Worm (Caenorhabditis elegans) whole organism, late embryonic: ENCODE data around the gene F49E8.6.
"Not testable (repeated sequence)": the region's sequence is repeated elsewhere in the genome, so short reads cannot be mapped to it uniquely, and the experiment has no call there.

Experiments
- T23F11.4 ChIP-seq: fragments of 200-800 bp; sonication (Bioruptor generic); optimal IDR thresholded peaks from 2 replicates; lab custom pipeline; 2018; ENCODE audit warnings: mild to moderate bottlenecking, missing genetic modification characterization, missing compliant biosample characterization
- Y22D7AL.16 ChIP-seq: sonication (generic microtip); optimal IDR thresholded peaks from 2 replicates; lab custom pipeline; 2016; ENCODE audit warnings: missing genetic modification characterization, missing compliant biosample characterization
- ahr-1 ChIP-seq: sonication (generic microtip); optimal IDR thresholded peaks from 2 replicates; lab custom pipeline; 2016; ENCODE audit warnings: missing genetic modification characterization, missing compliant biosample characterization
- ama-1 ChIP-seq: fragments of 150-350 bp; optimal IDR thresholded peaks from 2 replicates; lab custom pipeline; 2014
- ceh-14 ChIP-seq: sonication (generic microtip); optimal IDR thresholded peaks from 2 replicates; lab custom pipeline; 2016; ENCODE audit warnings: missing genotype, missing genetic modification characterization, missing compliant biosample characterization
- ceh-18 ChIP-seq: sonication (generic microtip); optimal IDR thresholded peaks from 2 replicates; lab custom pipeline; 2016; ENCODE audit warnings: missing genetic modification characterization, missing compliant biosample characterization
- ceh-2 ChIP-seq: sonication (generic microtip); optimal IDR thresholded peaks from 2 replicates; lab custom pipeline; 2016; ENCODE audit warnings: missing genotype, missing genetic modification characterization, missing compliant biosample characterization
- ceh-22 ChIP-seq: sonication (generic microtip); optimal IDR thresholded peaks from 2 replicates; lab custom pipeline; 2017; ENCODE audit warnings: missing biosample characterization, missing genetic modification characterization
- ceh-24 ChIP-seq: sonication (generic microtip); optimal IDR thresholded peaks from 2 replicates; lab custom pipeline; 2016; ENCODE audit warnings: mild to moderate bottlenecking, missing genetic modification characterization, missing compliant biosample characterization
- ceh-31 ChIP-seq: sonication (generic microtip); optimal IDR thresholded peaks from 2 replicates; lab custom pipeline; 2016; ENCODE audit warnings: missing genetic modification characterization, missing compliant biosample characterization
- ceh-34 ChIP-seq: sonication (generic microtip); optimal IDR thresholded peaks from 2 replicates; lab custom pipeline; 2016; ENCODE audit warnings: mild to moderate bottlenecking, missing genetic modification characterization, missing compliant biosample characterization
- ceh-45 ChIP-seq: fragments of 200-800 bp; sonication (Bioruptor generic); IDR thresholded peaks from 2 replicates; pipeline ENCODE4 v1.3.6; 2022; ENCODE audit warnings: missing genetic modification reagents, missing genetic modification characterization, missing compliant biosample characterization
- ceh-48 ChIP-seq: sonication (generic microtip); optimal IDR thresholded peaks from 2 replicates; lab custom pipeline; 2016; ENCODE audit warnings: missing genetic modification characterization, inconsistent platforms, missing compliant biosample characterization
- ceh-6 ChIP-seq: fragments of 200-800 bp; sonication (Bioruptor generic); optimal IDR thresholded peaks from 2 replicates; lab custom pipeline; 2018; ENCODE audit warnings: mild to moderate bottlenecking, missing genetic modification characterization, missing compliant biosample characterization
- ceh-9 ChIP-seq: sonication (generic microtip); optimal IDR thresholded peaks from 2 replicates; lab custom pipeline; 2016; ENCODE audit warnings: mild to moderate bottlenecking, missing genetic modification characterization, inconsistent platforms, missing compliant biosample characterization
- che-1 ChIP-seq: sonication (generic microtip); optimal IDR thresholded peaks from 2 replicates; lab custom pipeline; 2016; ENCODE audit warnings: mild to moderate bottlenecking, missing genetic modification characterization, missing compliant biosample characterization
- dmd-4 ChIP-seq: sonication (generic microtip); optimal IDR thresholded peaks from 2 replicates; lab custom pipeline; 2016; ENCODE audit warnings: borderline replicate concordance, missing genetic modification characterization, missing compliant biosample characterization
- dve-1 ChIP-seq: sonication (generic microtip); optimal IDR thresholded peaks from 2 replicates; lab custom pipeline; 2017; ENCODE audit warnings: antibody characterized with exemption, mild to moderate bottlenecking, missing genetic modification characterization, missing compliant biosample characterization
- elt-2 ChIP-seq: sonication (generic microtip); optimal IDR thresholded peaks from 2 replicates; lab custom pipeline; 2016; ENCODE audit warnings: missing genetic modification reagents, missing genetic modification characterization, missing compliant biosample characterization
- elt-4 ChIP-seq: sonication (generic microtip); optimal IDR thresholded peaks from 2 replicates; lab custom pipeline; 2016; ENCODE audit warnings: missing genetic modification characterization, missing compliant biosample characterization
- ets-4 ChIP-seq: sonication (generic microtip); optimal IDR thresholded peaks from 2 replicates; lab custom pipeline; 2016; ENCODE audit warnings: missing genetic modification characterization, missing compliant biosample characterization
- eyg-1 ChIP-seq: sonication (generic microtip); optimal IDR thresholded peaks from 2 replicates; lab custom pipeline; 2016; ENCODE audit warnings: missing genotype, missing genetic modification characterization, missing compliant biosample characterization
- fkh-10 ChIP-seq: fragments of 150-350 bp; optimal IDR thresholded peaks from 2 replicates; lab custom pipeline; 2014; ENCODE audit warnings: missing biosample characterization, missing genetic modification reagents, missing genetic modification characterization
- hlh-13 ChIP-seq: fragments of 200-800 bp; sonication (Bioruptor generic); optimal IDR thresholded peaks from 2 replicates; lab custom pipeline; 2018; ENCODE audit warnings: mild to moderate bottlenecking, missing genetic modification characterization, missing compliant biosample characterization
- hlh-15 ChIP-seq: sonication (generic microtip); optimal IDR thresholded peaks from 2 replicates; lab custom pipeline; 2016; ENCODE audit warnings: missing genetic modification characterization, missing compliant biosample characterization
- hlh-30 ChIP-seq: sonication (generic microtip); optimal IDR thresholded peaks from 2 replicates; lab custom pipeline; 2017; ENCODE audit warnings: antibody characterized with exemption, missing genetic modification characterization, missing compliant biosample characterization; ENCODE audit not compliant: insufficient read depth
- hlh-6 ChIP-seq: sonication (generic microtip); optimal IDR thresholded peaks from 2 replicates; lab custom pipeline; 2016; ENCODE audit warnings: missing genotype, missing genetic modification characterization, missing compliant biosample characterization
- madf-2 ChIP-seq: sonication (generic microtip); optimal IDR thresholded peaks from 2 replicates; lab custom pipeline; 2017; ENCODE audit warnings: missing genetic modification characterization, missing compliant biosample characterization
- mec-3 ChIP-seq: sonication (generic microtip); optimal IDR thresholded peaks from 2 replicates; lab custom pipeline; 2016; ENCODE audit warnings: borderline replicate concordance, missing genetic modification characterization, missing compliant biosample characterization
- odd-2 ChIP-seq: sonication (generic microtip); optimal IDR thresholded peaks from 2 replicates; lab custom pipeline; 2017; ENCODE audit warnings: antibody characterized with exemption, mild to moderate bottlenecking, missing genetic modification characterization, missing compliant biosample characterization
- pag-3 ChIP-seq: sonication (generic microtip); optimal IDR thresholded peaks from 2 replicates; lab custom pipeline; 2016; ENCODE audit warnings: missing compliant biosample characterization, missing genetic modification characterization, borderline replicate concordance
- pat-9 ChIP-seq: fragments of 200-800 bp; sonication (Bioruptor generic); optimal IDR thresholded peaks from 2 replicates; lab custom pipeline; 2018; ENCODE audit warnings: mild to moderate bottlenecking, missing genetic modification characterization, moderate library complexity, missing compliant biosample characterization
- pha-2 ChIP-seq: sonication (generic microtip); optimal IDR thresholded peaks from 2 replicates; lab custom pipeline; 2017; ENCODE audit warnings: mild to moderate bottlenecking, missing genetic modification characterization, missing compliant biosample characterization
- ref-2 ChIP-seq: sonication (generic microtip); optimal IDR thresholded peaks from 2 replicates; lab custom pipeline; 2016; ENCODE audit warnings: missing genetic modification characterization, missing compliant biosample characterization
- rnt-1 ChIP-seq: sonication (generic microtip); optimal IDR thresholded peaks from 2 replicates; lab custom pipeline; 2016; ENCODE audit warnings: missing genetic modification characterization, missing compliant biosample characterization
- sox-2 ChIP-seq: fragments of 200-800 bp; sonication (Bioruptor generic); IDR thresholded peaks from 2 replicates; pipeline ENCODE4 v1.3.6; 2022; ENCODE audit warnings: missing genetic modification reagents, missing genetic modification characterization, missing compliant biosample characterization
- syd-9 ChIP-seq: sonication (generic microtip); optimal IDR thresholded peaks from 2 replicates; lab custom pipeline; 2016; ENCODE audit warnings: mild to moderate bottlenecking, missing genetic modification characterization, moderate library complexity, missing compliant biosample characterization
- tbx-7 ChIP-seq: sonication (generic microtip); optimal IDR thresholded peaks from 2 replicates; lab custom pipeline; 2016; ENCODE audit warnings: missing genotype, missing genetic modification characterization, missing compliant biosample characterization
- ttx-3 ChIP-seq: sonication (generic microtip); optimal IDR thresholded peaks from 2 replicates; lab custom pipeline; 2016; ENCODE audit warnings: missing genetic modification reagents, missing genetic modification characterization, missing compliant biosample characterization
- unc-3 ChIP-seq, 2 experiments: fragments of 200-800 bp in 1 of 2; sonication (Bioruptor generic) in 1 of 2; sonication (generic microtip) in 1 of 2; conservative IDR thresholded peaks in 1 of 2; optimal IDR thresholded peaks in 1 of 2; 2 replicates each; pipeline versions ENCODE4 v1.3.6 to Lab custom; 2016 to 2022; ENCODE audit warnings: missing compliant biosample characterization in 2 of 2, missing genetic modification characterization in 2 of 2, missing genetic modification reagents in 1 of 2
- unc-42 ChIP-seq: sonication (generic microtip); optimal IDR thresholded peaks from 2 replicates; lab custom pipeline; 2016; ENCODE audit warnings: missing genotype, missing genetic modification characterization, missing compliant biosample characterization
- unc-86 ChIP-seq: sonication (generic microtip); optimal IDR thresholded peaks from 2 replicates; lab custom pipeline; 2016; ENCODE audit warnings: missing genetic modification characterization, missing compliant biosample characterization
- zip-5 ChIP-seq: sonication (generic microtip); optimal IDR thresholded peaks from 2 replicates; lab custom pipeline; 2016; ENCODE audit warnings: missing genetic modification characterization, missing compliant biosample characterization
- ztf-16 ChIP-seq: sonication (generic microtip); optimal IDR thresholded peaks from 2 replicates; lab custom pipeline; 2017; ENCODE audit warnings: missing genetic modification characterization, missing compliant biosample characterization

F49E8.6 gene

ce11 chrIV:7573944-7574343 is 19.5 kb upstream of the F49E8.6 start (continued):
- peak; percentile 97 for TF ChIP-seq ztf-16
- peak; percentile 97 for TF ChIP-seq ceh-6
- peak; percentile 69 for TF ChIP-seq hlh-30 (tag; lab: Kevin White, UChicago)
- TF ChIP-seq ceh-14 (tag; lab: Kevin White, UChicago): peak; percentile 95
- TF ChIP-seq pat-9 (tag; lab: Kevin White, UChicago): peak; percentile 97
- peak; percentile 95 for TF ChIP-seq che-1 (tag; lab: Kevin White, UChicago)
- peak; percentile 96 for TF ChIP-seq madf-2
- TF ChIP-seq Y22D7AL.16: peak; percentile 93
- peak; percentile 88 for TF ChIP-seq eyg-1
- peak; percentile 92 for TF ChIP-seq dmd-4
- TF ChIP-seq syd-9 (tag; lab: Kevin White, UChicago): peak; percentile 96
- peak; percentile 94 for TF ChIP-seq rnt-1
- TF ChIP-seq ceh-34 (tag; lab: Kevin White, UChicago): peak; percentile 93
- peak; percentile 94 for TF ChIP-seq ceh-24 (tag; lab: Kevin White, UChicago)
- peak; percentile 84 for TF ChIP-seq sox-2
- TF ChIP-seq hlh-13 (GFP tag; lab: Kevin White, UChicago): peak; percentile 96
- TF ChIP-seq T23F11.4 (GFP tag; lab: Kevin White, UChicago): peak; percentile 94
- peak; percentile 64 for TF ChIP-seq odd-2 (tag; lab: Kevin White, UChicago)
- no peak for TF ChIP-seq ama-1 (lab: Kevin White, UChicago)
- peak; percentile 96 for TF ChIP-seq ceh-45 (GFP tag; lab: Robert Waterston, UW)
- TF ChIP-seq, all 69 proteins: peak for 63

- TF ChIP-seq ceh-48 (tag; lab: Kevin White, UChicago) (no peak), ceh-22 (tag; lab: Kevin White, UChicago) (no peak), zip-5 (no peak), rnt-1 (no peak), ceh-2 (tag; lab: Kevin White, UChicago) (no peak), ceh-9 (tag; lab: Kevin White, UChicago) (no peak), dve-1 (tag; lab: Kevin White, UChicago) (no peak), ets-4 (tag; lab: Kevin White, UChicago) (no peak), sox-2 (no peak), hlh-15 (tag; lab: Kevin White, UChicago) (no peak)
Observed at ce11 chrIV:7568593-7568992, 14.1 kb upstream of the F49E8.6 start, which contains the start of gene clec-180. Gene clec-180 (plus strand): TSS chrIV:7568893.

- TF ChIP-seq ceh-2 (tag; lab: Kevin White, UChicago): no peak
- no peak for TF ChIP-seq odd-2 (tag; lab: Kevin White, UChicago)
- TF ChIP-seq pha-2 (tag; lab: Kevin White, UChicago): no peak
- TF ChIP-seq unc-3 (GFP tag; conservative IDR thresholded peaks at IDR 0.05; lab: Robert Waterston, UW): no peak
- no peak for TF ChIP-seq unc-3 (tag; optimal IDR thresholded peaks at IDR 0.05; lab: Kevin White, UChicago)
Observed at ce11 chrIV:7567557-7568010, 13.1 kb upstream of the F49E8.6 start, which contains the start of gene F32E10.8. Gene F32E10.8 (plus strand): TSS chrIV:7567607.

ce11 chrIV:7563850-7564249 is 9.4 kb upstream of the F49E8.6 start, which contains the start of gene F32E10.9:
Gene F32E10.9 (minus strand): TSS chrIV:7563950.
- not testable (repeated sequence) for TF ChIP-seq T23F11.4 (GFP tag; lab: Kevin White, UChicago); ref-2; ceh-22 (tag; lab: Kevin White, UChicago)

ce11 chrIV:7561614-7562142 is 7.2 kb upstream of the F49E8.6 start, which contains the start of gene ima-3:
Gene ima-3 (minus strand): TSS chrIV:7561664.
- TF ChIP-seq ceh-18: no peak
- TF ChIP-seq unc-42 (tag; lab: Kevin White, UChicago): peak; percentile 20
- TF ChIP-seq zip-5: peak; percentile 7
- TF ChIP-seq tbx-7 (tag; lab: Kevin White, UChicago): no peak
- TF ChIP-seq pag-3 (tag; lab: Kevin White, UChicago): no peak
- no peak for TF ChIP-seq unc-86
- TF ChIP-seq rnt-1: no peak
- no peak for TF ChIP-seq ahr-1 (tag; lab: Kevin White, UChicago)
- peak; percentile 45 for TF ChIP-seq elt-2 (tag; lab: Kevin White, UChicago)
- TF ChIP-seq hlh-6 (tag; lab: Kevin White, UChicago): no peak
- TF ChIP-seq mec-3: no peak
- TF ChIP-seq ceh-31 (tag; lab: Kevin White, UChicago): peak; percentile 47
- no peak for TF ChIP-seq elt-4 (tag; lab: Kevin White, UChicago)
- no peak for TF ChIP-seq ttx-3
- TF ChIP-seq ztf-16: no peak
- no peak for TF ChIP-seq hlh-15 (tag; lab: Kevin White, UChicago)
- TF ChIP-seq fkh-10 (GFP tag; lab: Kevin White, UChicago): no peak
